Fruit fly (Drosophila melanogaster) whole organism, pupa: Measurements from ENCODE around the gene CG1024.

Experiments
- CG10348 ChIP-seq: fragments of 200-800 bp; sonication (Bioruptor generic); IDR thresholded peaks from 2 replicates; pipeline ENCODE4 v1.3.6; 2022; ENCODE audit warnings: missing biosample characterization, missing genetic modification characterization
- CG13204 ChIP-seq: fragments of 200-800 bp; sonication (Bioruptor generic); optimal IDR thresholded peaks from 2 replicates; lab custom pipeline; 2018; ENCODE audit warnings: missing biosample characterization, mild to moderate bottlenecking, missing genetic modification characterization, moderate library complexity
- CG8301 ChIP-seq: fragments of 200-800 bp; sonication (Bioruptor generic); optimal IDR thresholded peaks from 2 replicates; lab custom pipeline; 2018; ENCODE audit warnings: missing biosample characterization, mild to moderate bottlenecking, missing genetic modification characterization
- EcR ChIP-seq: fragments of 200-800 bp; sonication (Bioruptor generic); optimal IDR thresholded peaks from 3 replicates; lab custom pipeline; 2019; ENCODE audit warnings: missing biosample characterization, missing genetic modification characterization, mild to moderate bottlenecking, moderate library complexity, missing genetic modification reagents

DNA sequence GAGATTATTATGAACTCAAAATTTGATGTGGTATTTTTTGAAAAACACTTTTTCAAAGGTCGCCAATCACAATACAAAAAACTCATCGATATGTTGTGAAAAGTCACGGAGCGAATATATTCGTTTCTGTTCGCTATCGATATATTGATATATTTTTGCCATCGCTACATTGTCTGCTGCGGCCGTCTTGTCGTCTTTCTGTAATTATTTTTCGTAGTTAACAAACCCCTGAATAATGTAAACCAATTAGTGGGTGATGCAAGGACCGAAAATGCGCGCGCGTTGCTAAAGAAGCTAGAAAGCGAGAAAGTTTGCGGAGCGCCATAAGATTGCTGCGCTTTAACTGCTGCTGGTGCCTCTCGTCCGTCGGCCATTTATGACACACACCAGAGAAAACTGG lies 29.4 kb downstream of the CG1024 start, which contains the start of gene Pak:
- no peak for TF ChIP-seq CG10348 (GFP tag; lab: Robert Waterston, UW)
- no peak for TF ChIP-seq CG8301 (tag; lab: Kevin White, UChicago)
- TF ChIP-seq EcR (GFP tag; lab: Kevin White, UChicago): no peak
- no peak for TF ChIP-seq CG13204 (GFP tag; lab: Kevin White, UChicago)
